Fruit fly (Drosophila melanogaster) whole organism, embryonic: ENCODE measurements around the gene Cpr78Ca.

Experiments used
- B-H1 ChIP-seq: fragments of 200-800 bp; sonication (Bioruptor generic); IDR thresholded peaks from 3 replicates; pipeline ENCODE4 v1.3.6; 2022; ENCODE audit warnings: missing biosample characterization, missing genetic modification characterization
- CG10147 ChIP-seq: fragments of 200-800 bp; sonication (Bioruptor generic); optimal IDR thresholded peaks from 2 replicates; lab custom pipeline; 2019; ENCODE audit warnings: missing biosample characterization, mild to moderate bottlenecking, missing genetic modification characterization, moderate library complexity
- CG10654 ChIP-seq: fragments of 200-800 bp; sonication (Bioruptor generic); optimal IDR thresholded peaks from 2 replicates; lab custom pipeline; 2016; ENCODE audit warnings: missing biosample characterization, missing genetic modification characterization
- CG11093 ChIP-seq: fragments of 200-800 bp; sonication (Bioruptor generic); IDR thresholded peaks from 3 replicates; pipeline ENCODE4 v1.3.6; 2022; ENCODE audit warnings: missing biosample characterization, missing genetic modification characterization
- CG11723 ChIP-seq: fragments of 200-800 bp; sonication (Bioruptor generic); optimal IDR thresholded peaks from 2 replicates; lab custom pipeline; 2017; ENCODE audit warnings: missing biosample characterization, mild to moderate bottlenecking, missing genetic modification characterization
- CG12299 ChIP-seq: fragments of 200-800 bp; sonication (Bioruptor generic); optimal IDR thresholded peaks from 2 replicates; lab custom pipeline; 2018; ENCODE audit warnings: missing biosample characterization, mild to moderate bottlenecking, missing genetic modification characterization
- CG1233 ChIP-seq: fragments of 200-800 bp; sonication (Bioruptor generic); optimal IDR thresholded peaks from 4 replicates; lab custom pipeline; 2018; ENCODE audit warnings: missing biosample characterization, mild to moderate bottlenecking, missing genetic modification characterization
- CG12391 ChIP-seq: fragments of 200-800 bp; sonication (Bioruptor generic); optimal IDR thresholded peaks from 3 replicates; lab custom pipeline; 2018; ENCODE audit warnings: missing biosample characterization, mild to moderate bottlenecking, missing genetic modification characterization, moderate library complexity
- CG13287 ChIP-seq: fragments of 200-800 bp; sonication (Bioruptor generic); IDR thresholded peaks from 2 replicates; pipeline ENCODE4 v1.3.6; 2022; ENCODE audit warnings: missing biosample characterization, missing genetic modification characterization; ENCODE audit not compliant: partially characterized antibody
- CG13296 ChIP-seq: fragments of 200-800 bp; sonication (Bioruptor generic); optimal IDR thresholded peaks from 3 replicates; lab custom pipeline; 2018; ENCODE audit warnings: missing biosample characterization, mild to moderate bottlenecking, missing genetic modification characterization
- CG16863 ChIP-seq: fragments of 200-800 bp; sonication (Bioruptor generic); optimal IDR thresholded peaks from 3 replicates; lab custom pipeline; 2016; ENCODE audit warnings: missing biosample characterization, missing genetic modification characterization
- CG17912 ChIP-seq: fragments of 200-800 bp; sonication (Bioruptor generic); optimal IDR thresholded peaks from 2 replicates; lab custom pipeline; 2018; ENCODE audit warnings: missing biosample characterization, mild to moderate bottlenecking, missing genetic modification characterization
- CG2889 ChIP-seq: fragments of 200-800 bp; sonication (Bioruptor generic); IDR thresholded peaks from 3 replicates; pipeline ENCODE4 v1.3.6; 2022; ENCODE audit warnings: missing biosample characterization, missing genetic modification characterization
- CG3163 ChIP-seq: fragments of 200-800 bp; sonication (Bioruptor generic); optimal IDR thresholded peaks from 3 replicates; lab custom pipeline; 2016; ENCODE audit warnings: missing biosample characterization, missing genetic modification characterization
- CG32767 ChIP-seq: fragments of 200-800 bp; sonication (Bioruptor generic); IDR thresholded peaks from 2 replicates; pipeline ENCODE4 v1.3.6; 2022; ENCODE audit warnings: missing biosample characterization, missing genetic modification characterization
- CG3407 ChIP-seq: fragments of 200-800 bp; sonication (Bioruptor generic); optimal IDR thresholded peaks from 2 replicates; lab custom pipeline; 2018; ENCODE audit warnings: missing biosample characterization, mild to moderate bottlenecking, missing genetic modification characterization
- CG4424 ChIP-seq: fragments of 200-800 bp; sonication (Bioruptor generic); optimal IDR thresholded peaks from 3 replicates; lab custom pipeline; 2016; ENCODE audit warnings: missing biosample characterization, missing genetic modification characterization
- CG9609 ChIP-seq: fragments of 200-800 bp; sonication (Bioruptor generic); optimal IDR thresholded peaks from 3 replicates; lab custom pipeline; 2016; ENCODE audit warnings: missing biosample characterization, missing genetic modification characterization
- D19B ChIP-seq: fragments of 200-800 bp; sonication (Bioruptor generic); optimal IDR thresholded peaks from 2 replicates; lab custom pipeline; 2017; ENCODE audit warnings: missing biosample characterization, mild to moderate bottlenecking, missing genetic modification characterization
- Dbx ChIP-seq: fragments of 200-800 bp; sonication (Bioruptor generic); IDR thresholded peaks from 3 replicates; pipeline ENCODE4 v1.3.6; 2022; ENCODE audit warnings: missing biosample characterization, missing genetic modification characterization
- Hand ChIP-seq: fragments of 200-800 bp; sonication (Bioruptor generic); optimal IDR thresholded peaks from 2 replicates; lab custom pipeline; 2017; ENCODE audit warnings: mild to moderate bottlenecking, missing biosample characterization, missing genetic modification reagents, missing genetic modification characterization
- HmgZ ChIP-seq: fragments of 200-800 bp; sonication (Bioruptor generic); optimal IDR thresholded peaks from 2 replicates; lab custom pipeline; 2018; ENCODE audit warnings: missing biosample characterization, mild to moderate bottlenecking, missing genetic modification characterization
- Hr3 ChIP-seq: fragments of 200-800 bp; sonication (Bioruptor generic); optimal IDR thresholded peaks from 3 replicates; lab custom pipeline; 2016; ENCODE audit warnings: missing biosample characterization, missing genetic modification characterization
- Hr78 ChIP-seq, 2 experiments: fragments of 200-800 bp in 1 of 2; fragments of >200 bp in 1 of 2; sonication (Bioruptor generic) in 1 of 2; optimal IDR thresholded peaks; 2 replicates each; lab custom pipeline; 2017 to 2019; ENCODE audit warnings: missing biosample characterization in 2 of 2, missing genetic modification characterization in 2 of 2, mild to moderate bottlenecking in 1 of 2, moderate library complexity in 1 of 2
- Lhr ChIP-seq: fragments of 200-800 bp; sonication (Bioruptor generic); optimal IDR thresholded peaks from 3 replicates; lab custom pipeline; 2017; ENCODE audit warnings: mild to moderate bottlenecking, missing biosample characterization, missing genetic modification reagents, missing genetic modification characterization
- MBD-R2 ChIP-seq: fragments of 200-800 bp; sonication (Bioruptor generic); IDR thresholded peaks from 2 replicates; pipeline ENCODE4 v1.3.6; 2022; ENCODE audit warnings: missing biosample characterization, missing genetic modification characterization
- Tbp ChIP-seq: fragments of >200 bp; optimal IDR thresholded peaks from 2 replicates; lab custom pipeline; 2018; ENCODE audit warnings: missing biosample characterization, missing genetic modification characterization
- aop ChIP-seq: fragments of 200-800 bp; sonication (Bioruptor generic); IDR thresholded peaks from 2 replicates; pipeline ENCODE4 v1.3.6; 2022; ENCODE audit warnings: missing biosample characterization, missing genetic modification characterization
- ap ChIP-seq: fragments of 200-800 bp; sonication (Bioruptor generic); IDR thresholded peaks from 2 replicates; pipeline ENCODE4 v1.3.6; 2022; ENCODE audit warnings: missing biosample characterization, missing genetic modification characterization
- ara ChIP-seq: fragments of 200-800 bp; sonication (Bioruptor generic); IDR thresholded peaks from 2 replicates; pipeline ENCODE4 v1.3.6; 2022; ENCODE audit warnings: missing biosample characterization, missing genetic modification characterization
- bowl ChIP-seq: fragments of 200-800 bp; sonication (Bioruptor generic); IDR thresholded peaks from 2 replicates; pipeline ENCODE4 v1.3.6; 2022; ENCODE audit warnings: missing biosample characterization, missing genetic modification characterization
- caup ChIP-seq: fragments of 200-800 bp; sonication (Bioruptor generic); optimal IDR thresholded peaks from 3 replicates; lab custom pipeline; 2017; ENCODE audit warnings: missing biosample characterization, mild to moderate bottlenecking, missing genetic modification characterization, moderate library complexity; ENCODE audit not compliant: severe bottlenecking
- chm ChIP-seq: fragments of 200-800 bp; sonication (Bioruptor generic); IDR thresholded peaks from 2 replicates; pipeline ENCODE4 v1.3.6; 2022; ENCODE audit warnings: missing biosample characterization, missing genetic modification characterization
- dmrt99B ChIP-seq: fragments of 200-800 bp; sonication (Bioruptor generic); optimal IDR thresholded peaks from 2 replicates; lab custom pipeline; 2018; ENCODE audit warnings: missing biosample characterization, mild to moderate bottlenecking, missing genetic modification characterization, moderate library complexity
- dysf ChIP-seq: fragments of 200-800 bp; sonication (Bioruptor generic); IDR thresholded peaks from 3 replicates; pipeline ENCODE4 v1.3.6; 2022; ENCODE audit warnings: missing biosample characterization, missing genetic modification characterization
- fd3F ChIP-seq: fragments of 200-800 bp; sonication (Bioruptor generic); optimal IDR thresholded peaks from 2 replicates; lab custom pipeline; 2018; ENCODE audit warnings: missing biosample characterization, mild to moderate bottlenecking, missing genetic modification characterization, moderate library complexity
- gfzf ChIP-seq: fragments of 200-800 bp; sonication (Bioruptor generic); optimal IDR thresholded peaks from 2 replicates; lab custom pipeline; 2016; ENCODE audit warnings: missing biosample characterization, mild to moderate bottlenecking, missing genetic modification characterization, moderate library complexity
- grn ChIP-seq: fragments of 200-800 bp; sonication (Bioruptor generic); optimal IDR thresholded peaks from 3 replicates; lab custom pipeline; 2017; ENCODE audit warnings: missing biosample characterization, missing genetic modification characterization
- her ChIP-seq: fragments of 200-800 bp; sonication (Bioruptor generic); optimal IDR thresholded peaks from 2 replicates; lab custom pipeline; 2016; ENCODE audit warnings: missing biosample characterization, missing genetic modification characterization
- hth ChIP-seq: fragments of >200 bp; optimal IDR thresholded peaks from 2 replicates; lab custom pipeline; 2017; ENCODE audit warnings: inconsistent platforms
- jumu ChIP-seq: fragments of 200-800 bp; sonication (Bioruptor generic); optimal IDR thresholded peaks from 3 replicates; lab custom pipeline; 2016; ENCODE audit warnings: missing biosample characterization, missing genetic modification characterization
- kni ChIP-seq: fragments of 200-800 bp; sonication (Bioruptor generic); optimal IDR thresholded peaks from 3 replicates; lab custom pipeline; 2017; ENCODE audit warnings: mild to moderate bottlenecking, missing biosample characterization, missing genetic modification reagents, missing genetic modification characterization
- maf-S ChIP-seq: fragments of 200-800 bp; sonication (Bioruptor generic); optimal IDR thresholded peaks from 2 replicates; lab custom pipeline; 2016; ENCODE audit warnings: missing biosample characterization, missing genetic modification characterization
- p53 ChIP-seq: fragments of 200-800 bp; sonication (Bioruptor generic); optimal IDR thresholded peaks from 2 replicates; lab custom pipeline; 2016; ENCODE audit warnings: missing biosample characterization, missing genetic modification characterization
- repo ChIP-seq: fragments of 200-800 bp; sonication (Bioruptor generic); optimal IDR thresholded peaks from 2 replicates; lab custom pipeline; 2016; ENCODE audit warnings: missing biosample characterization, missing genetic modification characterization
- schlank ChIP-seq: fragments of 200-800 bp; sonication (Bioruptor generic); optimal IDR thresholded peaks from 2 replicates; lab custom pipeline; 2018; ENCODE audit warnings: missing biosample characterization, mild to moderate bottlenecking, missing genetic modification characterization
- shn ChIP-seq: fragments of 200-800 bp; sonication (Bioruptor generic); optimal IDR thresholded peaks from 3 replicates; lab custom pipeline; 2016; ENCODE audit warnings: missing biosample characterization, missing genetic modification characterization
- so ChIP-seq: fragments of 200-800 bp; sonication (Bioruptor generic); IDR thresholded peaks from 3 replicates; pipeline ENCODE4 v1.3.6; 2022; ENCODE audit warnings: missing biosample characterization, missing genetic modification characterization
- sug ChIP-seq: fragments of 200-800 bp; optimal IDR thresholded peaks from 2 replicates; lab custom pipeline; 2019; ENCODE audit warnings: missing biosample characterization, mild to moderate bottlenecking, missing genetic modification characterization, moderate library complexity
- tll ChIP-seq, 2 experiments: fragments of 200-800 bp in 1 of 2; fragments of >200 bp in 1 of 2; sonication (Bioruptor generic) in 1 of 2; optimal IDR thresholded peaks; 2 replicates each; lab custom pipeline; 2017 to 2019; ENCODE audit warnings: missing biosample characterization in 2 of 2, missing genetic modification characterization in 2 of 2, mild to moderate bottlenecking in 1 of 2, moderate library complexity in 1 of 2
- tup ChIP-seq: fragments of 200-800 bp; sonication (Bioruptor generic); optimal IDR thresholded peaks from 2 replicates; lab custom pipeline; 2016; ENCODE audit warnings: missing biosample characterization, mild to moderate bottlenecking, missing genetic modification characterization, moderate library complexity

Gene Cpr78Ca

dm6 chr3L:21304400-21304799 lies 11.8 kb upstream of the Cpr78Ca start, which contains the start of the genes CG11309 and CG7632 (continued):
- TF ChIP-seq bowl (GFP tag; lab: Robert Waterston, UW), result peak; percentile 97
- TF ChIP-seq CG10147 (GFP tag; lab: Kevin White, UChicago), result peak; percentile 100
- peak in 1 of 2 experiments; percentile 98 for TF ChIP-seq Hr78 (GFP tag; optimal IDR thresholded peaks at IDR 0.05; lab: Kevin White, UChicago)
- peak; percentile 97 for TF ChIP-seq maf-S (GFP tag; lab: Kevin White, UChicago)
- TF ChIP-seq fd3F (GFP tag; lab: Kevin White, UChicago), result peak; percentile 98
- peak; percentile 97 for TF ChIP-seq jumu
- peak; percentile 99 for TF ChIP-seq so
- TF ChIP-seq ap (GFP tag; lab: Robert Waterston, UW), result peak; percentile 97
- TF ChIP-seq aop (GFP tag; lab: Robert Waterston, UW), result peak; percentile 92
- peak; percentile 98 for TF ChIP-seq repo (GFP tag; lab: Kevin White, UChicago)
- peak; percentile 98 for TF ChIP-seq CG10654 (GFP tag; lab: Kevin White, UChicago)
- peak; percentile 99 for TF ChIP-seq sug (tag; lab: Kevin White, UChicago)
- TF ChIP-seq ara (GFP tag; lab: Robert Waterston, UW), result peak; percentile 99
- TF ChIP-seq CG11093 (GFP tag; lab: Robert Waterston, UW), result peak; percentile 91
- TF ChIP-seq grn, result peak; percentile 85
- peak; percentile 100 for TF ChIP-seq CG12299
- TF ChIP-seq CG16863 (GFP tag; lab: Kevin White, UChicago), result peak; percentile 98
- peak; percentile 100 for TF ChIP-seq CG12391 (tag; lab: Kevin White, UChicago)
- peak; percentile 99 for TF ChIP-seq Hand (GFP tag; lab: Kevin White, UChicago)
- TF ChIP-seq CG13296, result peak; percentile 100
- peak; percentile 95 for TF ChIP-seq p53 (GFP tag; lab: Kevin White, UChicago)
- peak in 1 of 2 experiments; percentile 86 for TF ChIP-seq tll (GFP tag; optimal IDR thresholded peaks at IDR 0.05; lab: Kevin White, UChicago)
- peak; percentile 99 for TF ChIP-seq CG4424 (GFP tag; lab: Kevin White, UChicago)
- TF ChIP-seq CG17912 (GFP tag; lab: Kevin White, UChicago), result peak; percentile 99
- no peak for TF ChIP-seq Tbp (GFP tag; lab: Kevin White, UChicago)
- TF ChIP-seq kni, result peak; percentile 100
- peak; percentile 99 for TF ChIP-seq CG1233
- peak; percentile 98 for TF ChIP-seq CG32767 (GFP tag; lab: Robert Waterston, UW)
- peak; percentile 99 for TF ChIP-seq CG11723
- TF ChIP-seq her (GFP tag; lab: Kevin White, UChicago), result peak; percentile 97
- peak; percentile 98 for TF ChIP-seq tup
- TF ChIP-seq HmgZ (tag; lab: Kevin White, UChicago), result peak; percentile 100
- peak; percentile 95 for TF ChIP-seq D19B (GFP tag; lab: Kevin White, UChicago)
- peak; percentile 40 for TF ChIP-seq gfzf (GFP tag; lab: Kevin White, UChicago)
- peak; percentile 98 for TF ChIP-seq dysf (GFP tag; lab: Robert Waterston, UW)
- TF ChIP-seq hth, result no peak
- TF ChIP-seq schlank, result peak; percentile 99
- TF ChIP-seq Hr3, result peak; percentile 97
- TF ChIP-seq caup (GFP tag; lab: Kevin White, UChicago), result peak; percentile 99
- peak; percentile 90 for TF ChIP-seq CG3163 (GFP tag; lab: Kevin White, UChicago)
- TF ChIP-seq CG2889 (GFP tag; lab: Robert Waterston, UW), result peak; percentile 94
- TF ChIP-seq Dbx (GFP tag; lab: Robert Waterston, UW), result peak; percentile 98
- peak; percentile 98 for TF ChIP-seq MBD-R2 (GFP tag; lab: Robert Waterston, UW)
- peak; percentile 100 for TF ChIP-seq chm (GFP tag; lab: Robert Waterston, UW)
- peak; percentile 96 for TF ChIP-seq B-H1
- TF ChIP-seq CG3407, result peak; percentile 98
- peak; percentile 98 for TF ChIP-seq Lhr (GFP tag; lab: Kevin White, UChicago)
- TF ChIP-seq shn (GFP tag; lab: Kevin White, UChicago), result peak; percentile 95
- peak; percentile 73 for TF ChIP-seq CG13287 (GFP tag; lab: Robert Waterston, UW)
- TF ChIP-seq CG9609 (GFP tag; lab: Kevin White, UChicago), result peak; percentile 98
- TF ChIP-seq dmrt99B (tag; lab: Kevin White, UChicago), result peak; percentile 99
